Fruit fly (Drosophila melanogaster) whole organism, pupa: ENCODE data around the gene Proc.

ENCODE experiments used
- CG14655 ChIP-seq: fragments of 200-800 bp; sonication (Bioruptor generic); optimal IDR thresholded peaks from 3 replicates; lab custom pipeline; 2017; ENCODE audit warnings: mild to moderate bottlenecking, missing biosample characterization, missing genetic modification reagents, missing genetic modification characterization
- CG32121 ChIP-seq: fragments of 200-800 bp; sonication (Bioruptor generic); IDR thresholded peaks from 2 replicates; pipeline ENCODE4 v1.3.6; 2022; ENCODE audit warnings: missing biosample characterization, missing genetic modification characterization
- CG34367 ChIP-seq: fragments of 200-800 bp; sonication (Bioruptor generic); optimal IDR thresholded peaks from 2 replicates; lab custom pipeline; 2018; ENCODE audit warnings: missing biosample characterization, mild to moderate bottlenecking, missing genetic modification characterization
- CG9948 ChIP-seq: fragments of 200-800 bp; sonication (Bioruptor generic); optimal IDR thresholded peaks from 2 replicates; lab custom pipeline; 2018; ENCODE audit warnings: missing biosample characterization, mild to moderate bottlenecking, missing genetic modification characterization, moderate library complexity
- EcR ChIP-seq: fragments of 200-800 bp; sonication (Bioruptor generic); optimal IDR thresholded peaks from 3 replicates; lab custom pipeline; 2019; ENCODE audit warnings: missing biosample characterization, missing genetic modification characterization, mild to moderate bottlenecking, moderate library complexity, missing genetic modification reagents
- Ets98B ChIP-seq: fragments of 200-800 bp; sonication (Bioruptor generic); IDR thresholded peaks from 2 replicates; pipeline ENCODE4 v1.3.6; 2022; ENCODE audit warnings: missing biosample characterization, missing genetic modification characterization
- Pif1B ChIP-seq: fragments of 200-800 bp; sonication (Bioruptor generic); optimal IDR thresholded peaks from 3 replicates; lab custom pipeline; 2016; ENCODE audit warnings: missing biosample characterization, missing genetic modification characterization
- fd96Ca ChIP-seq: fragments of 200-800 bp; sonication (Bioruptor generic); IDR thresholded peaks from 3 replicates; pipeline ENCODE4 v1.3.6; 2022; ENCODE audit warnings: missing biosample characterization, missing genetic modification characterization

DNA sequence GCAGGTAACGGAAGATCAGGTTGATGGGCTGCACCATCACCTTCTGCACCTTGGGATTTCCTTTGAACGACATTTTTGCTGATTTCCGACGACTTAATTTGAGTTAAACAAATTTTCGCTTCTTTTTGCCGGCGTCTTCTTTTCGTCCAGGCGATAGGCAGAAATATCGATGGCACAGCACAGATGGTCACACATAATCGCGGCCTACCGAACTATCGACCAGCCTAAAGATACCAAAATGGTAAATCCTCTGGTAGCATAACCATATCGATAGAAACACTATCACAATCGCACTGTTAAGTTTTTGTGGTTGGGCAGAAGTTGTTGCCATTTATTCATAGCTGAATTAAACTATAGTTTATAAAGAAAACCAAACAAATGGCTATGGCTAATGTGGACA is 14.0 kb upstream of the Proc start, which contains the start of the genes SmE and CG34132:
- no peak for TF ChIP-seq CG14655
- TF ChIP-seq CG32121: no peak
- TF ChIP-seq Pif1B (GFP tag; lab: Kevin White, UChicago): no peak
- TF ChIP-seq Ets98B (GFP tag; lab: Robert Waterston, UW): no peak
- no peak for TF ChIP-seq EcR (GFP tag; lab: Kevin White, UChicago)
- TF ChIP-seq CG34367 (tag; lab: Kevin White, UChicago): no peak
- no peak for TF ChIP-seq fd96Ca (GFP tag; lab: Robert Waterston, UW)
- no peak for TF ChIP-seq CG9948 (tag; lab: Kevin White, UChicago)
